Worm (Caenorhabditis elegans): ENCODE results near the gene rpl-11.2.

The rpl-11.2 gene

DNA sequence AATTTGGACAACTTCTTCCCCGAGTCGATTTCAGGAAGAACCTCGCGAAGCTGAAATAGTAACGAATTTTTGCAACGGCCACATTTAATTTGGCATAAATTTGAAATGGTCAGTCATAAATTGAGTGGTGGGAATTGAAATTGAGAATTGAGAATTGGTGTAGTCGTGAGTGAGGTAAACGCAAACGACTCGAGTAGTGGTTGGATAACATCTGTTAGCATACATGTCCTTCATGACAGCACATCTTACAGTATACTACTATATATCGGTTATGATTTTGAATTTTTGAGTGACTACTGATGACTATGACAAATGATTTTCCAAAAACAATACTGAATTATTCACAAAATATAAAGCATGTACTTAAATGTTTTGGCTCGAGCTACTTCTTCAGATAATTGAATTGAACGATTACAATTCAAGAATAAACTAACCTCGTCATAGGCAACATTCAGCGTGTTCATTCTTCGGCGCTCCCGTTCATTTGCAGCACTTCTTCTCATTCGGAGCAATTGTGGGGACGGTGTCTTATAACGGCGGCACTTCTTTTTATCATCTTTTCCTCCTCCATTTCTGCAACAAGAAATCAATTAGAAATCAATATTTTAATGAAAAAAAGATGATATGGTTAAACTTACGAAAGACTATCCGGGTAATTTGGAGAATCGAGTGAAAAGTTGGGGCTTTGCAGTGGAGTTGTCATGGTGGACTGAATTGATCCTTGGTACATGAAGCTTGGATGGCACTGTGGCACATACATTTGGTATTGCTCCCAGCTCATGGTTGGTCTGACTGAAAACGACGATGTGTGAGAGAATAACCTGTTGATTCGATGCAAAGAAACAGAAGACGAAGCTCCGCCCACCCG lies 12.9 kb downstream of the rpl-11.2 start, which contains the start of gene lin-32:
Gene lin-32, minus strand, starts transcription at position 818 of the 868 bp plus-strand sequence.
- TF ChIP-seq tbx-2 (tag; optimal IDR thresholded peaks at IDR 0.05): peak; percentile 1
- TF ChIP-seq ztf-11 (tag; optimal IDR thresholded peaks at IDR 0.05): peak in 1 of 2 experiments; percentile 65
- no peak for TF ChIP-seq vab-15 (tag; optimal IDR thresholded peaks at IDR 0.05)
- TF ChIP-seq lin-35 (GFP tag; optimal IDR thresholded peaks at IDR 0.05): no peak
- TF ChIP-seq mdl-1 (tag; optimal IDR thresholded peaks at IDR 0.05): no peak

DNA sequence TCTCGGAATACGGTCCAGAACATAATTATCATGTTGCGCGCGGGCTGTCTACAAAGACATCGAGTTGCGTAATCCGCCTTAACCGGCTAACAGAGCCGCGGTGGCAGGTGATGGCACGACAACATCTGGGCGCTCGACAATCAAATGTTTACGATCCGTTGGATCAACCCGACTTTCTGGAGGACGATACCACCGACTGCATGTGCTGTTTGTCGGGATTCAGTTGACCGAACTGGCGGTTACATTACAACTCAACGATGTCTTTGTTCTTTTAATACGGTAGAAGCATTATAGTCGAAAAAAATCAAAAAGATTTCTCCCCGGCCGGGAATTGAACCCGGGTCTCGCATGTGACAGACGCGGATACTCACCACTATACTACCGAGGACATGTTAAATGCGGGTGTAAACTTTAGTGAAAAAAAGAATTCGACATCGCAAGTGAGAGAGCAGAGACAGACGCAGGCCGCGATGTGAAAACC lies 15.5 kb downstream of the rpl-11.2 start:
- TF ChIP-seq vab-15 (tag; optimal IDR thresholded peaks at IDR 0.05) (no peak), mef-2 (tag; optimal IDR thresholded peaks at IDR 0.05) (no peak), fkh-4 (tag; optimal IDR thresholded peaks at IDR 0.05; ENCODE audit: borderline replicate concordance) (peak; percentile 7), mdl-1 (tag; optimal IDR thresholded peaks at IDR 0.05) (peak in 1 of 2 experiments; percentile 69), irx-1 (tag; optimal IDR thresholded peaks at IDR 0.05) (peak; percentile 46), fkh-10 (GFP tag; optimal IDR thresholded peaks at IDR 0.05) (peak; percentile 54), mep-1 (tag; optimal IDR thresholded peaks at IDR 0.05) (peak; percentile 52), nhr-90 (tag; optimal IDR thresholded peaks at IDR 0.05; ENCODE audit: poor library complexity) (peak; percentile 76), lir-3 (tag; optimal IDR thresholded peaks at IDR 0.05; ENCODE audit: poor library complexity) (no peak), nhr-12 (tag; optimal IDR thresholded peaks at IDR 0.05) (no peak), elt-3 (tag; optimal IDR thresholded peaks at IDR 0.05) (peak in 1 of 6 experiments; percentile 53), lsy-2 (tag; optimal IDR thresholded peaks at IDR 0.05) (peak; percentile 58 to 78), dsc-1 (tag; optimal IDR thresholded peaks at IDR 0.05) (peak; percentile 77), xbp-1 (tag; optimal IDR thresholded peaks at IDR 0.05) (peak; percentile 60), jun-1 (tag; optimal IDR thresholded peaks at IDR 0.05) (peak; percentile 79), egl-27 (tag; optimal IDR thresholded peaks at IDR 0.05) (peak in 1 of 2 experiments; percentile 46), swsn-7 (tag; optimal IDR thresholded peaks at IDR 0.05) (peak; percentile 55), pag-3 (tag; optimal IDR thresholded peaks at IDR 0.05; ENCODE audit: borderline replicate concordance, insufficient read depth) (peak; percentile 48), pax-3 (tag; optimal IDR thresholded peaks at IDR 0.05) (no peak), nhr-237 (tag; optimal IDR thresholded peaks at IDR 0.05) (peak; percentile 23), rnt-1 (tag; optimal IDR thresholded peaks at IDR 0.05) (peak; percentile 67), unc-62 (GFP tag; optimal IDR thresholded peaks at IDR 0.05) (no peak), hlh-17 (GFP tag; optimal IDR thresholded peaks at IDR 0.05; ENCODE audit: borderline replicate concordance) (no peak), ets-5 (GFP tag; IDR thresholded peaks at IDR 0.05) (no peak), sup-37 (GFP tag; optimal IDR thresholded peaks at IDR 0.05) (peak; percentile 44), unc-86 (tag; optimal IDR thresholded peaks at IDR 0.05) (peak; percentile 47), lin-13 (GFP tag; optimal IDR thresholded peaks at IDR 0.05) (peak; percentile 61), aly-2 (tag; optimal IDR thresholded peaks at IDR 0.05) (no peak), tbx-2 (tag; optimal IDR thresholded peaks at IDR 0.05) (peak; percentile 59), nhr-19 (GFP tag; conservative IDR thresholded peaks at IDR 0.05) (peak; percentile 74), isw-1 (GFP tag; IDR thresholded peaks at IDR 0.05) (no peak; the same call in 1 of the 2 replicates), blmp-1 (tag; optimal IDR thresholded peaks at IDR 0.05) (peak; percentile 17), hlh-4 (tag; optimal IDR thresholded peaks at IDR 0.05) (no peak), F16B12.6 (tag; optimal IDR thresholded peaks at IDR 0.05) (peak; percentile 12), zag-1 (tag; optimal IDR thresholded peaks at IDR 0.05) (no peak), nhr-76 (tag; optimal IDR thresholded peaks at IDR 0.05) (no peak), nhr-28 (tag; optimal IDR thresholded peaks at IDR 0.05) (no peak), alr-1 (tag; optimal IDR thresholded peaks at IDR 0.05; ENCODE audit: borderline replicate concordance) (no peak), fkh-8 (tag; optimal IDR thresholded peaks at IDR 0.05) (peak; percentile 69), lin-35 (GFP tag; optimal IDR thresholded peaks at IDR 0.05) (peak; percentile 35 to 67), ama-1 (optimal IDR thresholded peaks at IDR 0.05) (no peak), fos-1 (tag; optimal IDR thresholded peaks at IDR 0.05) (peak; percentile 33), pqm-1 (tag; optimal IDR thresholded peaks at IDR 0.05) (no peak), C16A3.4 (tag; optimal IDR thresholded peaks at IDR 0.05) (peak; percentile 65), skn-1 (tag; optimal IDR thresholded peaks at IDR 0.05) (peak; percentile 79), ceh-8 (GFP tag; optimal IDR thresholded peaks at IDR 0.05) (no peak)

All from whole organism, L1 larva.